Fruit fly (Drosophila melanogaster): ENCODE measurements around the gene CG32536.

CG32536 gene

dm6 chrX:19325729-19326473, 49.2 kb upstream of the CG32536 start (continued):
- TF ChIP-seq CG17802 (tag; optimal IDR thresholded peaks at IDR 0.05) (no peak), grau (tag; optimal IDR thresholded peaks at IDR 0.05) (peak; percentile 21), Hmx (GFP tag; optimal IDR thresholded peaks at IDR 0.05) (no peak), tap (tag; optimal IDR thresholded peaks at IDR 0.05) (no peak), CHES-1-like (GFP tag; optimal IDR thresholded peaks at IDR 0.05) (no peak), insv (GFP tag; optimal IDR thresholded peaks at IDR 0.05) (no peak), Mrtf (GFP tag; IDR thresholded peaks at IDR 0.05) (no peak), D19A (tag; optimal IDR thresholded peaks at IDR 0.05) (no peak), CG7839 (tag; optimal IDR thresholded peaks at IDR 0.05) (peak; percentile 37), ara (GFP tag; IDR thresholded peaks at IDR 0.05) (no peak), Hr51 (GFP tag; optimal IDR thresholded peaks at IDR 0.05) (peak in 1 of 2 experiments; percentile 6), kay (GFP tag; optimal IDR thresholded peaks at IDR 0.05) (no peak), CG3065 (GFP tag; optimal IDR thresholded peaks at IDR 0.05) (no peak), Chrac-16 (GFP tag; optimal IDR thresholded peaks at IDR 0.05) (no peak), danr (GFP tag; IDR thresholded peaks at IDR 0.05) (no peak), Mad (GFP tag; optimal IDR thresholded peaks at IDR 0.05) (no peak), zen (tag; optimal IDR thresholded peaks at IDR 0.05) (peak; percentile 71), ci (GFP tag; IDR thresholded peaks at IDR 0.05) (no peak), CG17912 (GFP tag; optimal IDR thresholded peaks at IDR 0.05) (no peak), gt (GFP tag; IDR thresholded peaks at IDR 0.05) (no peak), ewg (GFP tag; optimal IDR thresholded peaks at IDR 0.05) (no peak), zf30C (GFP tag; optimal IDR thresholded peaks at IDR 0.05) (no peak), CG31388 (GFP tag; optimal IDR thresholded peaks at IDR 0.05) (no peak), repo (GFP tag; optimal IDR thresholded peaks at IDR 0.05) (no peak), Usf (GFP tag; optimal IDR thresholded peaks at IDR 0.05) (no peak), CG18764 (GFP tag; optimal IDR thresholded peaks at IDR 0.05) (no peak)

dm6 chrX:19324576-19325353, 48.1 kb upstream of the CG32536 start:
- TF ChIP-seq CG2120 (GFP tag; optimal IDR thresholded peaks at IDR 0.05) (no peak), Camta (GFP tag; optimal IDR thresholded peaks at IDR 0.05) (no peak), CG2116 (GFP tag; optimal IDR thresholded peaks at IDR 0.05) (no peak), Bdp1 (GFP tag; optimal IDR thresholded peaks at IDR 0.05) (no peak), CG6654 (GFP tag; optimal IDR thresholded peaks at IDR 0.05) (no peak), slp2 (GFP tag; optimal IDR thresholded peaks at IDR 0.05) (no peak), grn (GFP tag; optimal IDR thresholded peaks at IDR 0.05) (peak; percentile 68), CG13296 (GFP tag; optimal IDR thresholded peaks at IDR 0.05) (peak; percentile 8), CG34376 (GFP tag; optimal IDR thresholded peaks at IDR 0.05) (peak; percentile 24), CG3281 (GFP tag; optimal IDR thresholded peaks at IDR 0.05) (peak; percentile 1), Hmx (GFP tag; optimal IDR thresholded peaks at IDR 0.05) (no peak), CG12299 (tag; optimal IDR thresholded peaks at IDR 0.05) (no peak), Six4 (GFP tag; optimal IDR thresholded peaks at IDR 0.05) (no peak), Atf6 (GFP tag; IDR thresholded peaks at IDR 0.05) (no peak), CG17568 (GFP tag; optimal IDR thresholded peaks at IDR 0.05) (no peak), Eip74EF (GFP tag; optimal IDR thresholded peaks at IDR 0.05) (no peak), zen2 (GFP tag; IDR thresholded peaks at IDR 0.05; ENCODE audit: partially characterized antibody) (no peak), lab (GFP tag; optimal IDR thresholded peaks at IDR 0.05) (peak; percentile 7), Ptx1 (GFP tag; IDR thresholded peaks at IDR 0.05) (0 out of 2 replicates have a peak, but pooled peaks have one; percentile 7), BtbVII (GFP tag; optimal IDR thresholded peaks at IDR 0.05) (peak; percentile 19), vnd (GFP tag; IDR thresholded peaks at IDR 0.05; ENCODE audit: partially characterized antibody) (no peak), CG7839 (tag; optimal IDR thresholded peaks at IDR 0.05) (no peak), kni (GFP tag; optimal IDR thresholded peaks at IDR 0.05) (no peak), sens (GFP tag) (peak; percentile 53), wor (GFP tag; IDR thresholded peaks at IDR 0.05) (no peak)

Data from whole organism, embryonic.